Fruit fly (Drosophila melanogaster) whole organism, embryonic: ENCODE data around the gene Rpp30.

Experiments used
- Atf3 ChIP-seq: fragments of 200-800 bp; sonication (Bioruptor generic); optimal IDR thresholded peaks from 3 replicates; lab custom pipeline; 2016; ENCODE audit warnings: missing biosample characterization, missing genetic modification characterization
- CG10147 ChIP-seq: fragments of 200-800 bp; sonication (Bioruptor generic); optimal IDR thresholded peaks from 2 replicates; lab custom pipeline; 2019; ENCODE audit warnings: missing biosample characterization, mild to moderate bottlenecking, missing genetic modification characterization, moderate library complexity
- CG10321 ChIP-seq: fragments of 200-800 bp; sonication (Bioruptor generic); IDR thresholded peaks from 2 replicates; pipeline ENCODE4 v1.3.6; 2022; ENCODE audit warnings: missing biosample characterization, missing genetic modification characterization
- CG11504 ChIP-seq: fragments of 200-800 bp; sonication (Bioruptor generic); optimal IDR thresholded peaks from 3 replicates; lab custom pipeline; 2019; ENCODE audit warnings: missing biosample characterization, mild to moderate bottlenecking, missing genetic modification characterization, moderate library complexity
- CG1233 ChIP-seq: fragments of 200-800 bp; sonication (Bioruptor generic); optimal IDR thresholded peaks from 4 replicates; lab custom pipeline; 2018; ENCODE audit warnings: missing biosample characterization, mild to moderate bottlenecking, missing genetic modification characterization
- CG12391 ChIP-seq: fragments of 200-800 bp; sonication (Bioruptor generic); optimal IDR thresholded peaks from 3 replicates; lab custom pipeline; 2018; ENCODE audit warnings: missing biosample characterization, mild to moderate bottlenecking, missing genetic modification characterization, moderate library complexity
- CG12744 ChIP-seq: fragments of 200-800 bp; sonication (Bioruptor generic); optimal IDR thresholded peaks from 2 replicates; lab custom pipeline; 2016; ENCODE audit warnings: missing biosample characterization, missing genetic modification characterization
- CG12769 ChIP-seq: fragments of 200-800 bp; sonication (Bioruptor generic); optimal IDR thresholded peaks from 2 replicates; lab custom pipeline; 2019; ENCODE audit warnings: missing biosample characterization, mild to moderate bottlenecking, missing genetic modification characterization, moderate library complexity
- CG15269 ChIP-seq: fragments of 200-800 bp; sonication (Bioruptor generic); optimal IDR thresholded peaks from 2 replicates; lab custom pipeline; 2018; ENCODE audit warnings: missing biosample characterization, mild to moderate bottlenecking, missing genetic modification characterization, moderate library complexity
- CG3065 ChIP-seq: fragments of 200-800 bp; sonication (Bioruptor generic); optimal IDR thresholded peaks from 2 replicates; lab custom pipeline; 2016; ENCODE audit warnings: missing biosample characterization, missing genetic modification characterization
- CG32532 ChIP-seq: fragments of 200-800 bp; sonication (Bioruptor generic); IDR thresholded peaks from 2 replicates; pipeline ENCODE4 v1.3.6; 2022; ENCODE audit warnings: missing biosample characterization, missing genetic modification characterization
- CG33557 ChIP-seq: fragments of 200-800 bp; sonication (Bioruptor generic); optimal IDR thresholded peaks from 2 replicates; lab custom pipeline; 2019; ENCODE audit warnings: missing biosample characterization, mild to moderate bottlenecking, missing genetic modification characterization, moderate library complexity
- CG3847 ChIP-seq: fragments of 200-800 bp; sonication (Bioruptor generic); IDR thresholded peaks from 2 replicates; pipeline ENCODE4 v1.3.6; 2022; ENCODE audit warnings: missing biosample characterization, missing genetic modification characterization
- CG6175 ChIP-seq: fragments of 200-800 bp; sonication (Bioruptor generic); IDR thresholded peaks from 3 replicates; pipeline ENCODE4 v1.3.6; 2022; ENCODE audit warnings: missing biosample characterization, missing genetic modification characterization
- CG6254 ChIP-seq: fragments of 200-800 bp; sonication (Bioruptor generic); optimal IDR thresholded peaks from 3 replicates; lab custom pipeline; 2017; ENCODE audit warnings: mild to moderate bottlenecking, missing biosample characterization, missing genetic modification reagents, missing genetic modification characterization
- CG6683 ChIP-seq: fragments of 200-800 bp; sonication (Bioruptor generic); optimal IDR thresholded peaks from 2 replicates; lab custom pipeline; 2017; ENCODE audit warnings: missing biosample characterization, mild to moderate bottlenecking, missing genetic modification characterization, missing genetic modification reagents
- CG7786 ChIP-seq: fragments of 200-800 bp; sonication (Bioruptor generic); optimal IDR thresholded peaks from 2 replicates; lab custom pipeline; 2016; ENCODE audit warnings: missing biosample characterization, missing genetic modification characterization
- CG9932 ChIP-seq: fragments of 200-800 bp; sonication (Bioruptor generic); IDR thresholded peaks from 2 replicates; pipeline ENCODE4 v1.3.6; 2022; ENCODE audit warnings: missing biosample characterization, missing genetic modification characterization
- Chrac-16 ChIP-seq: fragments of 200-800 bp; sonication (Bioruptor generic); optimal IDR thresholded peaks from 3 replicates; lab custom pipeline; 2016; ENCODE audit warnings: missing biosample characterization, missing genetic modification characterization
- Dad ChIP-seq: fragments of 200-800 bp; sonication (Bioruptor generic); optimal IDR thresholded peaks from 3 replicates; lab custom pipeline; 2016; ENCODE audit warnings: missing biosample characterization, missing genetic modification characterization
- Eip74EF ChIP-seq, 2 experiments: fragments of 200-800 bp in 1 of 2; fragments of >200 bp in 1 of 2; sonication (Bioruptor generic) in 1 of 2; optimal IDR thresholded peaks; 2 replicates each; lab custom pipeline; 2017 to 2019; ENCODE audit warnings: missing biosample characterization in 2 of 2, missing genetic modification characterization in 2 of 2, mild to moderate bottlenecking in 1 of 2, moderate library complexity in 1 of 2
- Ets97D ChIP-seq: fragments of 200-800 bp; sonication (Bioruptor generic); optimal IDR thresholded peaks from 3 replicates; lab custom pipeline; 2016; ENCODE audit warnings: missing biosample characterization, missing genetic modification characterization
- Gsc ChIP-seq: fragments of 200-800 bp; sonication (Bioruptor generic); IDR thresholded peaks from 2 replicates; pipeline ENCODE4 v1.3.6; 2022; ENCODE audit warnings: missing biosample characterization, missing genetic modification characterization
- HLH54F ChIP-seq: fragments of 200-800 bp; sonication (Bioruptor generic); optimal IDR thresholded peaks from 3 replicates; lab custom pipeline; 2016; ENCODE audit warnings: missing biosample characterization, missing genetic modification characterization
- Lim3 ChIP-seq: fragments of 200-800 bp; sonication (Bioruptor generic); IDR thresholded peaks from 2 replicates; pipeline ENCODE4 v1.3.6; 2022; ENCODE audit warnings: missing biosample characterization, missing genetic modification characterization
- MTF-1 ChIP-seq: fragments of 200-800 bp; sonication (Bioruptor generic); optimal IDR thresholded peaks from 2 replicates; lab custom pipeline; 2018; ENCODE audit warnings: missing biosample characterization, mild to moderate bottlenecking, missing genetic modification characterization, borderline replicate concordance
- NK7.1 ChIP-seq: fragments of 200-800 bp; sonication (Bioruptor generic); optimal IDR thresholded peaks from 3 replicates; lab custom pipeline; 2016; ENCODE audit warnings: missing biosample characterization, missing genetic modification characterization
- Nf-YA ChIP-seq: fragments of 200-800 bp; sonication (Bioruptor generic); IDR thresholded peaks from 2 replicates; pipeline ENCODE4 v1.3.6; 2022; ENCODE audit warnings: missing biosample characterization, missing genetic modification characterization
- Nf-YB ChIP-seq: fragments of 200-800 bp; sonication (Bioruptor generic); optimal IDR thresholded peaks from 3 replicates; lab custom pipeline; 2019; ENCODE audit warnings: missing biosample characterization, mild to moderate bottlenecking, missing genetic modification characterization, moderate library complexity
- Nf-YC ChIP-seq: fragments of 200-800 bp; optimal IDR thresholded peaks from 3 replicates; lab custom pipeline; 2019; ENCODE audit warnings: missing biosample characterization, mild to moderate bottlenecking, missing genetic modification characterization, moderate library complexity
- Ptx1 ChIP-seq: fragments of 200-800 bp; sonication (Bioruptor generic); IDR thresholded peaks from 2 replicates; pipeline ENCODE4 v1.3.6; 2022; ENCODE audit warnings: missing biosample characterization, missing genetic modification characterization
- Taf1 ChIP-seq: fragments of 200-800 bp; sonication (Bioruptor generic); IDR thresholded peaks from 2 replicates; pipeline ENCODE4 v1.3.6; 2022; ENCODE audit warnings: missing biosample characterization, missing genetic modification characterization
- Vsx1 ChIP-seq: fragments of 200-800 bp; sonication (Bioruptor generic); optimal IDR thresholded peaks from 2 replicates; lab custom pipeline; 2017; ENCODE audit warnings: missing biosample characterization, mild to moderate bottlenecking, missing genetic modification characterization, missing genetic modification reagents
- amos ChIP-seq: fragments of 200-800 bp; sonication (Bioruptor generic); IDR thresholded peaks from 2 replicates; pipeline ENCODE4 v1.3.6; 2022; ENCODE audit warnings: missing biosample characterization, missing genetic modification characterization; ENCODE audit not compliant: partially characterized antibody
- bbx ChIP-seq: fragments of 200-800 bp; sonication (Bioruptor generic); IDR thresholded peaks from 2 replicates; pipeline ENCODE4 v1.3.6; 2022; ENCODE audit warnings: missing biosample characterization, missing genetic modification characterization; ENCODE audit not compliant: partially characterized antibody
- ci ChIP-seq: fragments of 200-800 bp; sonication (Bioruptor generic); IDR thresholded peaks from 3 replicates; pipeline ENCODE4 v1.3.6; 2022; ENCODE audit warnings: missing biosample characterization, missing genetic modification characterization
- crp ChIP-seq, 2 experiments: fragments of 200-800 bp; sonication (Bioruptor generic); optimal IDR thresholded peaks; 2 replicates in 1 of 2; 3 replicates in 1 of 2; lab custom pipeline; 2017; ENCODE audit warnings: missing biosample characterization in 2 of 2, missing genetic modification characterization in 2 of 2, mild to moderate bottlenecking in 1 of 2, moderate library complexity in 1 of 2
- cwo ChIP-seq: fragments of 200-800 bp; sonication (Bioruptor generic); optimal IDR thresholded peaks from 3 replicates; lab custom pipeline; 2017; ENCODE audit warnings: missing biosample characterization, missing genetic modification characterization, mild to moderate bottlenecking, moderate library complexity, missing genetic modification reagents
- dmrt99B ChIP-seq: fragments of 200-800 bp; sonication (Bioruptor generic); optimal IDR thresholded peaks from 2 replicates; lab custom pipeline; 2018; ENCODE audit warnings: missing biosample characterization, mild to moderate bottlenecking, missing genetic modification characterization, moderate library complexity
- dpn ChIP-seq, 2 experiments: fragments of 200-800 bp; sonication (Bioruptor generic); optimal IDR thresholded peaks; 3 replicates each; lab custom pipeline; 2016; ENCODE audit warnings: missing biosample characterization in 2 of 2, missing genetic modification characterization in 2 of 2
- gcm2 ChIP-seq: fragments of 200-800 bp; sonication (Bioruptor generic); optimal IDR thresholded peaks from 2 replicates; lab custom pipeline; 2016; ENCODE audit warnings: missing biosample characterization, missing genetic modification characterization
- jigr1 ChIP-seq: fragments of 200-800 bp; sonication (Bioruptor generic); IDR thresholded peaks from 3 replicates; pipeline ENCODE4 v1.3.6; 2022; ENCODE audit warnings: missing biosample characterization, missing genetic modification characterization
- kah ChIP-seq: fragments of 200-800 bp; sonication (Bioruptor generic); optimal IDR thresholded peaks from 2 replicates; lab custom pipeline; 2018; ENCODE audit warnings: missing biosample characterization, mild to moderate bottlenecking, missing genetic modification characterization
- klu ChIP-seq: fragments of 200-800 bp; sonication (Bioruptor generic); IDR thresholded peaks from 2 replicates; pipeline ENCODE4 v1.3.6; 2022; ENCODE audit warnings: missing biosample characterization, missing genetic modification characterization
- sisA ChIP-seq: fragments of 200-800 bp; sonication (Bioruptor generic); IDR thresholded peaks from 2 replicates; pipeline ENCODE4 v1.3.6; 2022; ENCODE audit warnings: missing biosample characterization, missing genetic modification characterization
- tll ChIP-seq, 2 experiments: fragments of 200-800 bp in 1 of 2; fragments of >200 bp in 1 of 2; sonication (Bioruptor generic) in 1 of 2; optimal IDR thresholded peaks; 2 replicates each; lab custom pipeline; 2017 to 2019; ENCODE audit warnings: missing biosample characterization in 2 of 2, missing genetic modification characterization in 2 of 2, mild to moderate bottlenecking in 1 of 2, moderate library complexity in 1 of 2
- trh ChIP-seq: fragments of 200-800 bp; sonication (Bioruptor generic); optimal IDR thresholded peaks from 2 replicates; lab custom pipeline; 2016; ENCODE audit warnings: missing biosample characterization, missing genetic modification characterization
- ttk ChIP-seq: fragments of 200-800 bp; sonication (Bioruptor generic); IDR thresholded peaks from 2 replicates; pipeline ENCODE4 v2.1.2; 2022; ENCODE audit warnings: missing biosample characterization, missing genetic modification characterization
- twi ChIP-seq: fragments of 200-800 bp; optimal IDR thresholded peaks from 2 replicates; lab custom pipeline; 2019; ENCODE audit warnings: missing biosample characterization, mild to moderate bottlenecking, missing genetic modification characterization, moderate library complexity

The Rpp30 gene

dm6 chr2L:249048-249825 is 2.9 kb downstream of the Rpp30 start (continued):
- TF ChIP-seq sisA (no peak), Gsc (GFP tag; lab: Robert Waterston, UW) (no peak), CG1233 (no peak), CG32532 (GFP tag; lab: Robert Waterston, UW) (peak; percentile 31; the same call in 1 of the 2 replicates), Dad (GFP tag; lab: Kevin White, UChicago) (no peak), Nf-YA (GFP tag; lab: Robert Waterston, UW) (no peak), CG12391 (tag; lab: Kevin White, UChicago) (peak; percentile 6), CG10147 (GFP tag; lab: Kevin White, UChicago) (no peak), CG15269 (no peak), twi (tag; lab: Kevin White, UChicago) (no peak), Nf-YC (tag; lab: Kevin White, UChicago) (peak; percentile 25), amos (no peak), tll (GFP tag; optimal IDR thresholded peaks at IDR 0.05; lab: Kevin White, UChicago) (no peak), CG3065 (GFP tag; lab: Kevin White, UChicago) (no peak), trh (no peak), CG7786 (GFP tag; lab: Kevin White, UChicago) (no peak), kah (GFP tag; lab: Kevin White, UChicago) (peak; percentile 7), HLH54F (no peak), Vsx1 (GFP tag; lab: Kevin White, UChicago) (peak; percentile 9), Ets97D (GFP tag; lab: Kevin White, UChicago) (no peak), CG6254 (GFP tag; lab: Kevin White, UChicago) (no peak), dpn (GFP tag; optimal IDR thresholded peaks at IDR 0.05; lab: Kevin White, UChicago) (no peak), Eip74EF (GFP tag; optimal IDR thresholded peaks at IDR 0.05; lab: Kevin White, UChicago) (no peak), Taf1 (GFP tag; lab: Robert Waterston, UW) (no peak), dmrt99B (tag; lab: Kevin White, UChicago) (peak; percentile 13), CG6175 (GFP tag; lab: Robert Waterston, UW) (no peak), ttk (no peak), Atf3 (GFP tag; lab: Kevin White, UChicago) (no peak), Ptx1 (no peak), CG12769 (tag; lab: Kevin White, UChicago) (no peak), CG6683 (no peak), CG12744 (GFP tag; lab: Kevin White, UChicago) (no peak), bbx (GFP tag; lab: Robert Waterston, UW) (peak; percentile 10; the same call in 1 of the 2 replicates), CG11504 (peak; percentile 22), klu (no peak), MTF-1 (no peak), CG10321 (GFP tag; lab: Robert Waterston, UW) (no peak), gcm2 (no peak), NK7.1 (no peak), CG33557 (GFP tag; lab: Kevin White, UChicago) (no peak), CG9932 (GFP tag; lab: Robert Waterston, UW) (no peak), ci (peak; percentile 55; the same call in 2 of the 3 replicates), Nf-YB (peak; percentile 42), crp (GFP tag; optimal IDR thresholded peaks at IDR 0.05; lab: Kevin White, UChicago) (no peak), CG3847 (GFP tag; lab: Robert Waterston, UW) (no peak), jigr1 (GFP tag; lab: Robert Waterston, UW) (no peak), Lim3 (GFP tag; lab: Robert Waterston, UW) (no peak), Chrac-16 (no peak), cwo (GFP tag; lab: Kevin White, UChicago) (peak; percentile 84)
